Worm (Caenorhabditis elegans): ENCODE results near the gene srg-48.
A peak's percentile ranks its signal among the peaks of the same experiment; 100 is the strongest.

Gene srg-48

DNA sequence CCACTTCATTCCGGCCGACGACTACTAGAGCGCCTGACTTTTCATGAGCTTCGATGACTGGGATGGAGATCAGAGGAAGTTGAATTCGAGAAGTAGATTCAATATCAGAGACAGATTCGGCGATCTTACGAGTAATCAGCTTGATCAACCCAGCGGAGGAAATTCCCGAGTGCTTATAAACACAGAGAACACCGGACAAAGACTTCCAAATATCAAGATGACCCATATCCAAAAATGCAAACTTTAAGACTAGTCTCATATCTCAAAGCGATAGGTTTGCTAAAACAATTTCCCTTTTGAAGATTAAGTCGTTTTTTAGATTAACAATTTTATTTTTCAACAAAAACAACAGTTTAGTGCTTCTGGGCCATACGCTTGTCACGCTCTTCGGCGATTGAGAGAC is 11.2 kb downstream of the srg-48 start, which contains the start of gene Y43B11AR.3 (continued):
- TF ChIP-seq tlf-1 (GFP tag; optimal IDR thresholded peaks at IDR 0.05) (peak; percentile 61), sdz-38 (tag; optimal IDR thresholded peaks at IDR 0.05) (no peak), efl-1 (GFP tag; optimal IDR thresholded peaks at IDR 0.05) (peak; percentile 46), attf-5 (GFP tag; optimal IDR thresholded peaks at IDR 0.05) (peak; percentile 45), ccch-3 (GFP tag; optimal IDR thresholded peaks at IDR 0.05) (no peak), attf-3 (GFP tag; conservative IDR thresholded peaks at IDR 0.05) (no peak), ceh-100 (GFP tag; IDR thresholded peaks at IDR 0.05) (peak; percentile 82), atf-7 (tag; optimal IDR thresholded peaks at IDR 0.05) (peak; percentile 59), Y53F4B.3 (GFP tag; IDR thresholded peaks at IDR 0.05) (no peak), hmg-1.2 (GFP tag; IDR thresholded peaks at IDR 0.05) (peak; percentile 43; the same call in 1 of the 2 replicates), hlh-12 (tag; optimal IDR thresholded peaks at IDR 0.05) (no peak), let-526 (GFP tag; IDR thresholded peaks at IDR 0.05) (no peak), bed-2 (GFP tag; IDR thresholded peaks at IDR 0.05) (no peak), ceh-40 (GFP tag; IDR thresholded peaks at IDR 0.05) (peak; percentile 64; the same call in 1 of the 2 replicates), aptf-3 (GFP tag; IDR thresholded peaks at IDR 0.05) (no peak; the same call in 1 of the 2 replicates), repo-1 (tag; optimal IDR thresholded peaks at IDR 0.05) (peak; percentile 66), F37B4.10 (GFP tag; IDR thresholded peaks at IDR 0.05) (no peak), snpc-4 (GFP tag; optimal IDR thresholded peaks at IDR 0.05) (peak; percentile 72), snpc-4 (tag; optimal IDR thresholded peaks at IDR 0.05) (peak; percentile 36 to 87 (median 72)), lir-1 (GFP tag; conservative IDR thresholded peaks at IDR 0.05) (0 out of 2 replicates have a peak, but pooled peaks have one; percentile 25), snpc-3.4 (tag; optimal IDR thresholded peaks at IDR 0.05) (peak; percentile 90), lin-26 (GFP tag; IDR thresholded peaks at IDR 0.05) (peak; percentile 89), chd-7 (tag; optimal IDR thresholded peaks at IDR 0.05) (no peak), madf-3 (GFP tag; IDR thresholded peaks at IDR 0.05) (peak; percentile 93), ztf-26 (tag; optimal IDR thresholded peaks at IDR 0.05) (no peak), nfyb-1 (GFP tag; IDR thresholded peaks at IDR 0.05) (peak; percentile 89), F39B2.1 (GFP tag; IDR thresholded peaks at IDR 0.05) (no peak), lsl-1 (GFP tag; optimal IDR thresholded peaks at IDR 0.05) (peak; percentile 70), T26A5.8 (tag; optimal IDR thresholded peaks at IDR 0.05) (peak; percentile 62), F57C9.4 (tag; optimal IDR thresholded peaks at IDR 0.05) (no peak), Y53G8AR.9 (GFP tag; conservative IDR thresholded peaks at IDR 0.05) (peak; percentile 94), somi-1 (GFP tag; optimal IDR thresholded peaks at IDR 0.05) (peak; percentile 1), Y95B8A.8 (GFP tag; IDR thresholded peaks at IDR 0.05) (peak; percentile 91), F10E7.11 (tag; optimal IDR thresholded peaks at IDR 0.05) (no peak), tbp1 (GFP tag; optimal IDR thresholded peaks at IDR 0.05) (peak; percentile 72), sea-2 (GFP tag; IDR thresholded peaks at IDR 0.05) (no peak), madf-10 (tag; optimal IDR thresholded peaks at IDR 0.05) (no peak), B0336.3 (GFP tag; IDR thresholded peaks at IDR 0.05) (peak; percentile 96), cebp-2 (GFP tag; IDR thresholded peaks at IDR 0.05) (peak; percentile 96), ceh-58 (GFP tag; IDR thresholded peaks at IDR 0.05) (peak; percentile 90), nfya-1 (tag; optimal IDR thresholded peaks at IDR 0.05; ENCODE audit: borderline replicate concordance, insufficient read depth) (no peak), F22D6.2 (tag; optimal IDR thresholded peaks at IDR 0.05) (no peak), attf-6 (GFP tag; IDR thresholded peaks at IDR 0.05) (peak; percentile 93), ets-4 (GFP tag; optimal IDR thresholded peaks at IDR 0.05) (peak; percentile 21), K11D2.4 (GFP tag; IDR thresholded peaks at IDR 0.05) (no peak), lin-54 (GFP tag; optimal IDR thresholded peaks at IDR 0.05) (peak; percentile 86), dpl-1 (GFP tag; optimal IDR thresholded peaks at IDR 0.05) (no peak), ceh-91 (GFP tag; IDR thresholded peaks at IDR 0.05) (0 out of 2 replicates have a peak, but pooled peaks have one; percentile 35), egl-44 (GFP tag; IDR thresholded peaks at IDR 0.05) (peak; percentile 68; the same call in 1 of the 2 replicates), nhr-27 (tag; optimal IDR thresholded peaks at IDR 0.05) (peak; percentile 2)

All from whole organism, young adult.